Fruit fly (Drosophila melanogaster): ENCODE data around the gene lmgB.
A peak's percentile ranks its signal among the peaks of the same experiment; 100 is the strongest.

Gene lmgB

dm6 chr2L:8514748-8515147, 13.7 kb downstream of the lmgB start, which contains the start of the genes CG13097 and PIG-U (continued):
- TF ChIP-seq CG11085 (GFP tag; IDR thresholded peaks at IDR 0.05) (peak; percentile 28; the same call in 1 of the 2 replicates), exex (tag; optimal IDR thresholded peaks at IDR 0.05) (peak; percentile 54), gcm (GFP tag; optimal IDR thresholded peaks at IDR 0.05) (no peak), tap (tag; optimal IDR thresholded peaks at IDR 0.05) (peak; percentile 68), Dip3 (GFP tag; optimal IDR thresholded peaks at IDR 0.05) (peak; percentile 84), vfl (GFP tag; optimal IDR thresholded peaks at IDR 0.05) (peak; percentile 83), Sry-β (GFP tag; optimal IDR thresholded peaks at IDR 0.05) (peak; percentile 55), Ravus (GFP tag; IDR thresholded peaks at IDR 0.05) (no peak), Doc3 (GFP tag; IDR thresholded peaks at IDR 0.05; ENCODE audit: partially characterized antibody) (peak; percentile 98), cad (GFP tag; optimal IDR thresholded peaks at IDR 0.05) (no peak), Bgb (GFP tag; IDR thresholded peaks at IDR 0.05; ENCODE audit: partially characterized antibody) (peak; percentile 85), CG6683 (GFP tag; optimal IDR thresholded peaks at IDR 0.05) (peak; percentile 65), usp (GFP tag; optimal IDR thresholded peaks at IDR 0.05) (no peak), CG10431 (GFP tag; optimal IDR thresholded peaks at IDR 0.05) (peak; percentile 34), CG2199 (GFP tag; IDR thresholded peaks at IDR 0.05) (0 out of 3 replicates have a peak, but pooled peaks have one; percentile 10), fd64A (GFP tag; optimal IDR thresholded peaks at IDR 0.05) (peak; percentile 31), H15 (GFP tag; IDR thresholded peaks at IDR 0.05) (peak; percentile 77; the same call in 2 of the 3 replicates), CG10543 (GFP tag; optimal IDR thresholded peaks at IDR 0.05) (peak; percentile 70), CTCF (GFP tag; optimal IDR thresholded peaks at IDR 0.05) (peak; percentile 13), CG43689 (GFP tag; IDR thresholded peaks at IDR 0.05) (no peak), CG34376 (GFP tag; optimal IDR thresholded peaks at IDR 0.05) (peak; percentile 83), Lim3 (GFP tag; IDR thresholded peaks at IDR 0.05) (no peak), Hr78 (GFP tag; optimal IDR thresholded peaks at IDR 0.05) (no peak), CG10321 (GFP tag; IDR thresholded peaks at IDR 0.05) (peak; percentile 40; the same call in 1 of the 2 replicates), gro (GFP tag; optimal IDR thresholded peaks at IDR 0.05) (peak; percentile 86), CG34224 (GFP tag; IDR thresholded peaks at IDR 0.05; ENCODE audit: partially characterized antibody) (peak; percentile 97), CG12155 (GFP tag; optimal IDR thresholded peaks at IDR 0.05) (peak; percentile 86), D19B (GFP tag; optimal IDR thresholded peaks at IDR 0.05) (peak; percentile 46), stc (GFP tag; IDR thresholded peaks at IDR 0.05) (peak; percentile 55), emc (GFP tag; optimal IDR thresholded peaks at IDR 0.05) (no peak), CG30431 (GFP tag; optimal IDR thresholded peaks at IDR 0.05) (no peak), CG7271 (tag; optimal IDR thresholded peaks at IDR 0.05) (peak; percentile 33), CG9215 (GFP tag; IDR thresholded peaks at IDR 0.05) (peak; percentile 72), CG10267 (tag; optimal IDR thresholded peaks at IDR 0.05) (peak; percentile 84), Elba2 (GFP tag; optimal IDR thresholded peaks at IDR 0.05) (no peak), CG3838 (GFP tag; optimal IDR thresholded peaks at IDR 0.05) (peak; percentile 29), Poxn (GFP tag; IDR thresholded peaks at IDR 0.05) (peak; percentile 42; the same call in 1 of the 2 replicates), CG18619 (GFP tag; optimal IDR thresholded peaks at IDR 0.05) (peak; percentile 46), chinmo (GFP tag; IDR thresholded peaks at IDR 0.05; ENCODE audit: partially characterized antibody) (no peak), Gsc (GFP tag; IDR thresholded peaks at IDR 0.05) (no peak), Neu2 (GFP tag; optimal IDR thresholded peaks at IDR 0.05; ENCODE audit: borderline replicate concordance) (no peak), Bdp1 (GFP tag; optimal IDR thresholded peaks at IDR 0.05) (peak; percentile 69), Eip74EF (GFP tag; optimal IDR thresholded peaks at IDR 0.05) (no peak), CG10366 (GFP tag; IDR thresholded peaks at IDR 0.05) (peak; percentile 70), CG32767 (GFP tag; IDR thresholded peaks at IDR 0.05) (peak; percentile 57; the same call in 1 of the 2 replicates), dmrt11E (tag; optimal IDR thresholded peaks at IDR 0.05) (peak; percentile 74), Kr (GFP tag; optimal IDR thresholded peaks at IDR 0.05) (no peak), CG13123 (GFP tag; optimal IDR thresholded peaks at IDR 0.05) (peak; percentile 63), grn (GFP tag; optimal IDR thresholded peaks at IDR 0.05) (no peak), Fer3 (tag; optimal IDR thresholded peaks at IDR 0.05) (peak; percentile 77), CG9727 (GFP tag; optimal IDR thresholded peaks at IDR 0.05) (peak; percentile 77)
